Worm (Caenorhabditis elegans) whole organism, late embryonic: ENCODE data around the gene mrps-26.

Experiments
- ceh-22 ChIP-seq: sonication (generic microtip); optimal IDR thresholded peaks from 2 replicates; lab custom pipeline; 2017; ENCODE audit warnings: missing biosample characterization, missing genetic modification characterization
- ceh-30 ChIP-seq: fragments of 150-350 bp; optimal IDR thresholded peaks from 2 replicates; lab custom pipeline; 2014; ENCODE audit warnings: missing biosample characterization, missing genetic modification characterization
- dmd-4 ChIP-seq: sonication (generic microtip); optimal IDR thresholded peaks from 2 replicates; lab custom pipeline; 2016; ENCODE audit warnings: borderline replicate concordance, missing genetic modification characterization, missing compliant biosample characterization
- lin-11 ChIP-seq: fragments of 200-800 bp; sonication (Bioruptor generic); optimal IDR thresholded peaks from 2 replicates; lab custom pipeline; 2018; ENCODE audit warnings: mild to moderate bottlenecking, missing genetic modification characterization, missing compliant biosample characterization
- ttx-3 ChIP-seq: sonication (generic microtip); optimal IDR thresholded peaks from 2 replicates; lab custom pipeline; 2016; ENCODE audit warnings: missing genetic modification reagents, missing genetic modification characterization, missing compliant biosample characterization
- unc-86 ChIP-seq: sonication (generic microtip); optimal IDR thresholded peaks from 2 replicates; lab custom pipeline; 2016; ENCODE audit warnings: missing genetic modification characterization, missing compliant biosample characterization

- no peak for TF ChIP-seq dmd-4 (tag; lab: Kevin White, UChicago)
- no peak for TF ChIP-seq ceh-22 (tag; lab: Kevin White, UChicago)
- TF ChIP-seq unc-86 (tag; lab: Kevin White, UChicago): no peak
- TF ChIP-seq ceh-30 (tag; lab: Kevin White, UChicago): no peak
- no peak for TF ChIP-seq lin-11 (tag; lab: Kevin White, UChicago)
- no peak for TF ChIP-seq ttx-3 (tag; lab: Kevin White, UChicago)
Measured at ce11 chrIII:5260394-5260793, 26.0 kb downstream of the mrps-26 start, which contains the start of gene gop-3.
